Fruit fly (Drosophila melanogaster): ENCODE data around the gene CG17124.
A peak's percentile ranks its signal among the peaks of the same experiment; 100 is the strongest.

Gene CG17124

dm6 chr2L:10709353-10709752 is 46.8 kb downstream of the CG17124 start, which contains the start of gene Lip2:
Lip2 (minus strand) TSS chr2L:10709453.
- TF ChIP-seq fd59A (GFP tag; optimal IDR thresholded peaks at IDR 0.05) (no peak), CG3919 (GFP tag; optimal IDR thresholded peaks at IDR 0.05) (no peak), Eip78C (GFP tag) (no peak), CG11902 (GFP tag; optimal IDR thresholded peaks at IDR 0.05) (no peak), OdsH (GFP tag; optimal IDR thresholded peaks at IDR 0.05) (no peak), CG4318 (GFP tag; optimal IDR thresholded peaks at IDR 0.05) (no peak), Hr39 (GFP tag; optimal IDR thresholded peaks at IDR 0.05) (no peak), CG8319 (GFP tag; optimal IDR thresholded peaks at IDR 0.05) (no peak), ss (GFP tag; optimal IDR thresholded peaks at IDR 0.05) (no peak), esn (GFP tag; optimal IDR thresholded peaks at IDR 0.05) (no peak), cyc (GFP tag; optimal IDR thresholded peaks at IDR 0.05) (no peak), net (GFP tag; optimal IDR thresholded peaks at IDR 0.05) (no peak), CG16779 (tag; optimal IDR thresholded peaks at IDR 0.05) (no peak), CG6854 (GFP tag; optimal IDR thresholded peaks at IDR 0.05) (no peak), Sox15 (GFP tag; optimal IDR thresholded peaks at IDR 0.05) (no peak), Ets21C (GFP tag; optimal IDR thresholded peaks at IDR 0.05) (no peak), CG6163 (GFP tag; IDR thresholded peaks at IDR 0.05) (no peak), Blimp-1 (GFP tag; optimal IDR thresholded peaks at IDR 0.05) (no peak)

dm6 chr2L:10708089-10708488 is 48.0 kb downstream of the CG17124 start:
- TF ChIP-seq CG3919 (GFP tag; optimal IDR thresholded peaks at IDR 0.05) (no peak), Hr4 (GFP tag; optimal IDR thresholded peaks at IDR 0.05) (no peak), svp (GFP tag) (no peak), CG8632 (GFP tag; optimal IDR thresholded peaks at IDR 0.05) (no peak), CG6276 (GFP tag; optimal IDR thresholded peaks at IDR 0.05) (no peak), CG6163 (GFP tag; IDR thresholded peaks at IDR 0.05) (no peak), dac (GFP tag; optimal IDR thresholded peaks at IDR 0.05) (no peak), dsx (GFP tag; optimal IDR thresholded peaks at IDR 0.05; ENCODE audit: poor library complexity, severe bottlenecking) (no peak), CG11762 (GFP tag; optimal IDR thresholded peaks at IDR 0.05; ENCODE audit: insufficient read depth) (no peak), Hr39 (GFP tag; optimal IDR thresholded peaks at IDR 0.05) (no peak), CG32006 (GFP tag; optimal IDR thresholded peaks at IDR 0.05) (no peak), Eip93F (GFP tag; optimal IDR thresholded peaks at IDR 0.05) (no peak), vri (GFP tag; optimal IDR thresholded peaks at IDR 0.05) (no peak), Blimp-1 (GFP tag; optimal IDR thresholded peaks at IDR 0.05) (no peak), CG8319 (GFP tag; optimal IDR thresholded peaks at IDR 0.05) (no peak), cyc (GFP tag; optimal IDR thresholded peaks at IDR 0.05) (no peak)

DNA sequence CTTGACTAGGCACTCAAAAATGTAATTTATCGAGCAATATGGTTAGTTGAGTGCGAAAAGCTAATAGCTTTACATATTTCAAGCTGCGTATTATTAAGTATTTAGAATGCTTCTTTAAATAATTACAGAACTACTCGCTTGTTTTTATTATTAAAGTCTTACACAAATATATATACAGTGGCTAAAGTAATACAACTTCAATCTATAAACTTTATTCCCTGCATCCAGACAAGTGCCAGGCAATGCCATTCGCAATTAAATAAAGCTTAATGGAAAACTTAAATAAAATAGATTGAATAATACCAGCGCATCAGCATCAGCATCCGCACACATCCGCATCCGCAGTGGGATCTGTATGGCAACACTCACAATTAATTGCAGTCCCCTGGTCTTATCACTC is 49.9 kb downstream of the CG17124 start:
- TF ChIP-seq CG4318 (GFP tag; optimal IDR thresholded peaks at IDR 0.05), result no peak
- peak; percentile 63 for TF ChIP-seq svp (GFP tag)

DNA sequence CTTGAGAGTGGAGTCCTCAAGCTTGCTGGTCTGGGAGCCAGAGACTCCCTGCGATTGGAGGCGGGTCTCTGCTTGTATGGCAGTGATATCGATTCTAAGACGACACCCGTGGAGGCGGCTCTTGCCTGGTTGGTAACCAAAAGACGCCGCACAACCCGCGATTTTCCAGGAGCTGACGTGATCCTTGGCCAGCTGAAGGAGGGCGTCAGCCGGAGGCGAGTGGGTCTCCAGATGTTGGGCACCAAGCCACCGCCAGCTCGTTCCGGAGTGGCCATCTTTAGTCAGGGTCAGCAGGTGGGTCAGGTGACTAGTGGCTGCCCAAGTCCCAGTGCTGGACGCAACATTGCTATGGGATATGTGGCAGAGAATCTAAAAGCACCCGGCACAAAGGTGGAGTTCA is 51.7 kb downstream of the CG17124 start:
- TF ChIP-seq CG11294 (GFP tag; IDR thresholded peaks at IDR 0.05) (no peak), Hr4 (GFP tag; optimal IDR thresholded peaks at IDR 0.05) (no peak), Hr39 (GFP tag; optimal IDR thresholded peaks at IDR 0.05) (no peak), CG6854 (GFP tag; optimal IDR thresholded peaks at IDR 0.05) (no peak), Eip75B (GFP tag; optimal IDR thresholded peaks at IDR 0.05) (no peak), acj6 (GFP tag; optimal IDR thresholded peaks at IDR 0.05) (no peak), fd59A (GFP tag; optimal IDR thresholded peaks at IDR 0.05) (no peak), OdsH (GFP tag; optimal IDR thresholded peaks at IDR 0.05) (no peak), Hr38 (GFP tag; optimal IDR thresholded peaks at IDR 0.05) (no peak), CG11762 (GFP tag; optimal IDR thresholded peaks at IDR 0.05; ENCODE audit: insufficient read depth) (no peak), Eip93F (GFP tag; optimal IDR thresholded peaks at IDR 0.05) (no peak), topi (GFP tag; optimal IDR thresholded peaks at IDR 0.05) (no peak), Gug (GFP tag; IDR thresholded peaks at IDR 0.05) (no peak), CG32006 (GFP tag; optimal IDR thresholded peaks at IDR 0.05) (no peak), CG6808 (GFP tag; optimal IDR thresholded peaks at IDR 0.05) (no peak), fd85E (GFP tag; optimal IDR thresholded peaks at IDR 0.05) (no peak), Lpt (GFP tag; optimal IDR thresholded peaks at IDR 0.05) (no peak)
